Fruit fly (Drosophila melanogaster) S2 (cell line): ENCODE measurements around the gene MBD-like.

Experiments
- CG8478 ChIP-seq: fragments of >200 bp; optimal IDR thresholded peaks from 2 replicates; lab custom pipeline; 2018
- CTCF ChIP-seq, 2 experiments: fragments of >200 bp; optimal IDR thresholded peaks; 2 replicates each; lab custom pipeline; 2018

- TF ChIP-seq CTCF (optimal IDR thresholded peaks at IDR 0.05; lab: Kevin White, UChicago): no peak
- no peak for TF ChIP-seq CG8478 (lab: Kevin White, UChicago)
Observed at dm6 chr3R:9593408-9594250, 34.1 kb downstream of the MBD-like start.
